Worm (Caenorhabditis elegans) whole organism, young adult: ENCODE data around the gene Y27F2A.10.

Experiments used
- B0019.2 ChIP-seq: fragments of 200-800 bp; sonication (Bioruptor generic); conservative IDR thresholded peaks from 2 replicates; pipeline ENCODE4 v1.3.6; 2022; ENCODE audit warnings: missing genetic modification reagents, missing genetic modification characterization, missing compliant biosample characterization
- B0035.1 ChIP-seq: sonication (generic microtip); optimal IDR thresholded peaks from 2 replicates; lab custom pipeline; 2016; ENCODE audit warnings: missing genetic modification characterization, mild to moderate bottlenecking, missing compliant biosample characterization, missing genotype, missing genetic modification reagents
- B0336.3 ChIP-seq: fragments of 200-800 bp; sonication (Bioruptor generic); IDR thresholded peaks from 2 replicates; pipeline ENCODE4 v1.3.6; 2022; ENCODE audit warnings: missing genetic modification characterization, missing compliant biosample characterization
- D2030.7 ChIP-seq: fragments of 200-800 bp; sonication (Bioruptor generic); IDR thresholded peaks from 2 replicates; pipeline ENCODE4 v1.3.6; 2022; ENCODE audit warnings: missing genetic modification reagents, missing genetic modification characterization, missing compliant biosample characterization
- F33H1.4 ChIP-seq: fragments of 200-800 bp; sonication (Bioruptor generic); IDR thresholded peaks from 2 replicates; pipeline ENCODE4 v1.3.6; 2022; ENCODE audit warnings: missing genetic modification reagents, missing genetic modification characterization, missing compliant biosample characterization
- F49E8.2 ChIP-seq: sonication (generic microtip); optimal IDR thresholded peaks from 3 replicates; lab custom pipeline; 2017; ENCODE audit warnings: missing genetic modification characterization, mild to moderate bottlenecking, missing compliant biosample characterization, antibody characterized with exemption, moderate library complexity; ENCODE audit not compliant: insufficient read depth
- F52B5.7 ChIP-seq: sonication (generic microtip); optimal IDR thresholded peaks from 2 replicates; lab custom pipeline; 2016; ENCODE audit warnings: mild to moderate bottlenecking, missing genetic modification characterization, missing compliant biosample characterization
- F57A8.1 ChIP-seq: fragments of 200-800 bp; sonication (Bioruptor generic); optimal IDR thresholded peaks from 2 replicates; lab custom pipeline; 2018; ENCODE audit warnings: mild to moderate bottlenecking, missing genetic modification characterization, moderate library complexity, missing compliant biosample characterization
- T26A5.8 ChIP-seq: sonication (generic microtip); optimal IDR thresholded peaks from 2 replicates; lab custom pipeline; 2016; ENCODE audit warnings: missing genetic modification characterization, missing compliant biosample characterization
- Y95B8A.8 ChIP-seq: fragments of 200-800 bp; sonication (Bioruptor generic); IDR thresholded peaks from 2 replicates; pipeline ENCODE4 v1.3.6; 2022; ENCODE audit warnings: missing genetic modification reagents, missing genetic modification characterization, missing compliant biosample characterization
- akir-1 ChIP-seq: fragments of 200-800 bp; sonication (Bioruptor generic); optimal IDR thresholded peaks from 2 replicates; lab custom pipeline; 2018; ENCODE audit warnings: mild to moderate bottlenecking, missing genetic modification characterization, moderate library complexity, missing compliant biosample characterization
- ama-1 ChIP-seq, 3 experiments: fragments of 150-350 bp in 1 of 3; sonication (generic microtip) in 2 of 3; optimal IDR thresholded peaks; 2 replicates each; lab custom pipeline; 2014 to 2018; ENCODE audit warnings: missing biosample characterization in 2 of 3, missing genetic modification characterization in 2 of 3, missing genetic modification reagents in 2 of 3
- aptf-3 ChIP-seq: fragments of 200-800 bp; sonication (Bioruptor generic); IDR thresholded peaks from 2 replicates; pipeline ENCODE4 v1.3.6; 2022; ENCODE audit warnings: missing genetic modification characterization, missing compliant biosample characterization
- attf-3 ChIP-seq: fragments of 200-800 bp; sonication (Bioruptor generic); conservative IDR thresholded peaks from 2 replicates; pipeline ENCODE4 v1.3.6; 2022; ENCODE audit warnings: missing genetic modification reagents, missing genetic modification characterization, missing compliant biosample characterization
- attf-6 ChIP-seq: fragments of 200-800 bp; sonication (Bioruptor generic); IDR thresholded peaks from 2 replicates; pipeline ENCODE4 v1.3.6; 2022; ENCODE audit warnings: missing genetic modification reagents, missing genetic modification characterization, missing compliant biosample characterization
- ccch-3 ChIP-seq: fragments of 200-800 bp; sonication (Bioruptor generic); optimal IDR thresholded peaks from 2 replicates; lab custom pipeline; 2018; ENCODE audit warnings: mild to moderate bottlenecking, missing genetic modification characterization, missing compliant biosample characterization
- cebp-2 ChIP-seq: fragments of 200-800 bp; sonication (Bioruptor generic); IDR thresholded peaks from 2 replicates; pipeline ENCODE4 v1.3.6; 2022; ENCODE audit warnings: missing genetic modification characterization, missing compliant biosample characterization
- ceh-40 ChIP-seq: fragments of 200-800 bp; sonication (Bioruptor generic); IDR thresholded peaks from 2 replicates; pipeline ENCODE4 v1.3.6; 2022; ENCODE audit warnings: missing genetic modification characterization, missing compliant biosample characterization
- ceh-58 ChIP-seq: fragments of 200-800 bp; sonication (Bioruptor generic); IDR thresholded peaks from 2 replicates; pipeline ENCODE4 v1.3.6; 2022; ENCODE audit warnings: missing genetic modification characterization, missing compliant biosample characterization
- die-1 ChIP-seq: sonication (generic microtip); optimal IDR thresholded peaks from 2 replicates; lab custom pipeline; 2016; ENCODE audit warnings: missing genotype, mild to moderate bottlenecking, missing genetic modification characterization, missing compliant biosample characterization
- efl-1 ChIP-seq: fragments of 150-350 bp; optimal IDR thresholded peaks from 2 replicates; lab custom pipeline; 2014; ENCODE audit warnings: missing biosample characterization, missing genetic modification reagents, missing genetic modification characterization
- egl-18 ChIP-seq: fragments of 200-800 bp; sonication (Bioruptor generic); IDR thresholded peaks from 2 replicates; pipeline ENCODE4 v1.3.6; 2022; ENCODE audit warnings: missing genetic modification reagents, missing genetic modification characterization, missing compliant biosample characterization
- egrh-3 ChIP-seq: fragments of 200-800 bp; sonication (Bioruptor generic); IDR thresholded peaks from 2 replicates; pipeline ENCODE4 v1.3.6; 2022; ENCODE audit warnings: missing genetic modification reagents, missing genetic modification characterization, missing compliant biosample characterization
- hmg-1.2 ChIP-seq: fragments of 200-800 bp; sonication (Bioruptor generic); IDR thresholded peaks from 2 replicates; pipeline ENCODE4 v1.3.6; 2022; ENCODE audit warnings: missing genetic modification reagents, missing genetic modification characterization, missing compliant biosample characterization
- hrde-1 ChIP-seq: sonication (generic microtip); optimal IDR thresholded peaks from 2 replicates; lab custom pipeline; 2016; ENCODE audit warnings: missing genetic modification characterization, mild to moderate bottlenecking, missing compliant biosample characterization, moderate library complexity, missing genotype, missing genetic modification reagents, borderline replicate concordance
- hsf-1 ChIP-seq: fragments of 200-800 bp; sonication (Bioruptor generic); IDR thresholded peaks from 2 replicates; pipeline ENCODE4 v1.3.6; 2022; ENCODE audit warnings: missing genetic modification reagents, missing genetic modification characterization, missing compliant biosample characterization
- lag-1 ChIP-seq: fragments of 200-800 bp; sonication (Bioruptor generic); IDR thresholded peaks from 2 replicates; pipeline ENCODE4 v1.3.6; 2022; ENCODE audit warnings: missing genetic modification reagents, missing genetic modification characterization, missing compliant biosample characterization
- mes-4 ChIP-seq: sonication (generic microtip); optimal IDR thresholded peaks from 2 replicates; lab custom pipeline; 2016; ENCODE audit warnings: missing genotype, missing genetic modification characterization, missing compliant biosample characterization
- mxl-1 ChIP-seq: sonication (generic microtip); optimal IDR thresholded peaks from 2 replicates; lab custom pipeline; 2016; ENCODE audit warnings: missing genetic modification characterization, missing compliant biosample characterization
- pha-4 ChIP-seq: fragments of 150-350 bp; sonication (generic microtip); optimal IDR thresholded peaks from 2 replicates; lab custom pipeline; 2014; ENCODE audit warnings: missing biosample characterization, missing genetic modification reagents, missing genetic modification characterization
- snpc-1.3 ChIP-seq: sonication (generic microtip); optimal IDR thresholded peaks from 2 replicates; lab custom pipeline; 2017; ENCODE audit warnings: missing genetic modification characterization, mild to moderate bottlenecking, missing compliant biosample characterization, antibody characterized with exemption, moderate library complexity, missing genotype, missing genetic modification reagents; ENCODE audit not compliant: insufficient read depth
- snpc-4 ChIP-seq, 5 experiments: fragments of 150-350 bp in 1 of 5; sonication (generic microtip) in 4 of 5; optimal IDR thresholded peaks; 2 replicates each; lab custom pipeline; 2014 to 2018; ENCODE audit warnings: missing genetic modification characterization in 5 of 5, missing biosample characterization in 3 of 5, antibody characterized with exemption in 2 of 5, mild to moderate bottlenecking in 2 of 5, missing compliant biosample characterization in 2 of 5, missing genotype in 2 of 5, moderate library complexity in 2 of 5, missing genetic modification reagents in 1 of 5
- somi-1 ChIP-seq: fragments of 200-800 bp; sonication (Bioruptor generic); optimal IDR thresholded peaks from 2 replicates; lab custom pipeline; 2018; ENCODE audit warnings: mild to moderate bottlenecking, missing genetic modification characterization, missing compliant biosample characterization
- xnd-1 ChIP-seq: sonication (generic microtip); optimal IDR thresholded peaks from 2 replicates; lab custom pipeline; 2016; ENCODE audit warnings: missing genotype, missing genetic modification reagents, missing genetic modification characterization, missing compliant biosample characterization
- ztf-22 ChIP-seq: fragments of 200-800 bp; sonication (Bioruptor generic); optimal IDR thresholded peaks from 2 replicates; lab custom pipeline; 2018; ENCODE audit warnings: mild to moderate bottlenecking, missing genetic modification characterization, moderate library complexity, missing compliant biosample characterization

The Y27F2A.10 gene

ce11 chrII:3151615-3152014 lies 20.5 kb downstream of the Y27F2A.10 start, which contains the start of the genes T10D4.14 and T10D4.19:
Gene T10D4.14 (minus strand): TSS chrII:3151715.
Gene T10D4.19 (plus strand): TSS chrII:3151918.
- no peak for TF ChIP-seq hrde-1
- TF ChIP-seq akir-1 (GFP tag; lab: Kevin White, UChicago): no peak
- TF ChIP-seq somi-1 (GFP tag; lab: Kevin White, UChicago): no peak
- no peak for TF ChIP-seq die-1 (tag; lab: Kevin White, UChicago)
- no peak for TF ChIP-seq T26A5.8 (tag; lab: Kevin White, UChicago)
- TF ChIP-seq ccch-3 (GFP tag; lab: Kevin White, UChicago): no peak
- TF ChIP-seq pha-4 (tag; lab: Kevin White, UChicago): no peak
- no peak for TF ChIP-seq cebp-2 (GFP tag; lab: Robert Waterston, UW)
- TF ChIP-seq xnd-1 (tag; lab: Kevin White, UChicago): no peak
- no peak for TF ChIP-seq F52B5.7 (tag; lab: Kevin White, UChicago)
- no peak for TF ChIP-seq mxl-1

- no peak for TF ChIP-seq F52B5.7 (tag; lab: Kevin White, UChicago)
- no peak for TF ChIP-seq Y95B8A.8 (GFP tag; lab: Robert Waterston, UW)
- TF ChIP-seq lag-1 (GFP tag; lab: Robert Waterston, UW): no peak
- no peak for TF ChIP-seq T26A5.8 (tag; lab: Kevin White, UChicago)
- TF ChIP-seq attf-3 (GFP tag; lab: Robert Waterston, UW): no peak
- TF ChIP-seq mxl-1: no peak
- no peak for TF ChIP-seq attf-6
- TF ChIP-seq snpc-1.3 (tag; lab: Kevin White, UChicago): no peak
- no peak for TF ChIP-seq efl-1 (GFP tag; lab: Kevin White, UChicago)
- no peak for TF ChIP-seq aptf-3 (GFP tag; lab: Robert Waterston, UW)
- TF ChIP-seq hsf-1 (GFP tag; lab: Robert Waterston, UW): no peak
- TF ChIP-seq egrh-3 (GFP tag; lab: Robert Waterston, UW): no peak
- no peak for TF ChIP-seq B0336.3 (GFP tag; lab: Robert Waterston, UW)
- no peak for TF ChIP-seq B0019.2
These were observed 22.4 kb downstream of the Y27F2A.10 start, which contains the start of the genes T10D4.11 and T10D4.1 for ce11 chrII:3149521-3150190. Gene T10D4.11 (minus strand): TSS chrII:3149621. Gene T10D4.1 (plus strand): TSS chrII:3150140.

ce11 chrII:3148404-3148803 lies 23.7 kb downstream of the Y27F2A.10 start:
- TF ChIP-seq mes-4 (tag; lab: Kevin White, UChicago) (no peak), ztf-22 (GFP tag; lab: Kevin White, UChicago) (no peak), F49E8.2 (no peak), B0035.1 (tag; lab: Kevin White, UChicago) (no peak), hmg-1.2 (GFP tag; lab: Robert Waterston, UW) (no peak), cebp-2 (GFP tag; lab: Robert Waterston, UW) (no peak), egl-18 (GFP tag; lab: Robert Waterston, UW) (no peak), pha-4 (tag; lab: Kevin White, UChicago) (no peak), F57A8.1 (no peak), ama-1 (optimal IDR thresholded peaks at IDR 0.05; lab: Kevin White, UChicago) (no peak), ama-1 (GFP tag; optimal IDR thresholded peaks at IDR 0.05; lab: Kevin White, UChicago) (no peak), B0336.3 (GFP tag; lab: Robert Waterston, UW) (no peak), snpc-4 (GFP tag; optimal IDR thresholded peaks at IDR 0.05; lab: Kevin White, UChicago) (no peak), snpc-4 (tag; optimal IDR thresholded peaks at IDR 0.05; lab: Kevin White, UChicago) (no peak), ceh-40 (no peak), D2030.7 (GFP tag; lab: Robert Waterston, UW) (no peak), B0019.2 (no peak), F33H1.4 (GFP tag; lab: Robert Waterston, UW) (no peak), ceh-58 (no peak)
